Fruit fly (Drosophila melanogaster) whole organism, embryonic: ENCODE measurements around the gene CG9628.

Source experiments
- CG11560 ChIP-seq: fragments of 200-800 bp; sonication (Bioruptor generic); IDR thresholded peaks from 3 replicates; pipeline ENCODE4 v1.3.6; 2022; ENCODE audit warnings: missing biosample characterization, missing genetic modification characterization
- CG13296 ChIP-seq: fragments of 200-800 bp; sonication (Bioruptor generic); optimal IDR thresholded peaks from 3 replicates; lab custom pipeline; 2018; ENCODE audit warnings: missing biosample characterization, mild to moderate bottlenecking, missing genetic modification characterization
- Elba2 ChIP-seq: fragments of 200-800 bp; sonication (Bioruptor generic); optimal IDR thresholded peaks from 3 replicates; lab custom pipeline; 2016; ENCODE audit warnings: missing biosample characterization, missing genetic modification characterization
- az2 ChIP-seq: fragments of 200-800 bp; sonication (Bioruptor generic); optimal IDR thresholded peaks from 3 replicates; lab custom pipeline; 2016; ENCODE audit warnings: missing biosample characterization, missing genetic modification characterization
- nerfin-2 ChIP-seq: fragments of 200-800 bp; sonication (Bioruptor generic); IDR thresholded peaks from 2 replicates; pipeline ENCODE4 v1.3.6; 2022; ENCODE audit warnings: missing biosample characterization, missing genetic modification characterization; ENCODE audit not compliant: partially characterized antibody
- p53 ChIP-seq: fragments of 200-800 bp; sonication (Bioruptor generic); optimal IDR thresholded peaks from 2 replicates; lab custom pipeline; 2016; ENCODE audit warnings: missing biosample characterization, missing genetic modification characterization
- peb ChIP-seq: fragments of 200-800 bp; sonication (Bioruptor generic); IDR thresholded peaks from 2 replicates; pipeline ENCODE4 v1.3.6; 2022; ENCODE audit warnings: missing biosample characterization, missing genetic modification characterization

DNA sequence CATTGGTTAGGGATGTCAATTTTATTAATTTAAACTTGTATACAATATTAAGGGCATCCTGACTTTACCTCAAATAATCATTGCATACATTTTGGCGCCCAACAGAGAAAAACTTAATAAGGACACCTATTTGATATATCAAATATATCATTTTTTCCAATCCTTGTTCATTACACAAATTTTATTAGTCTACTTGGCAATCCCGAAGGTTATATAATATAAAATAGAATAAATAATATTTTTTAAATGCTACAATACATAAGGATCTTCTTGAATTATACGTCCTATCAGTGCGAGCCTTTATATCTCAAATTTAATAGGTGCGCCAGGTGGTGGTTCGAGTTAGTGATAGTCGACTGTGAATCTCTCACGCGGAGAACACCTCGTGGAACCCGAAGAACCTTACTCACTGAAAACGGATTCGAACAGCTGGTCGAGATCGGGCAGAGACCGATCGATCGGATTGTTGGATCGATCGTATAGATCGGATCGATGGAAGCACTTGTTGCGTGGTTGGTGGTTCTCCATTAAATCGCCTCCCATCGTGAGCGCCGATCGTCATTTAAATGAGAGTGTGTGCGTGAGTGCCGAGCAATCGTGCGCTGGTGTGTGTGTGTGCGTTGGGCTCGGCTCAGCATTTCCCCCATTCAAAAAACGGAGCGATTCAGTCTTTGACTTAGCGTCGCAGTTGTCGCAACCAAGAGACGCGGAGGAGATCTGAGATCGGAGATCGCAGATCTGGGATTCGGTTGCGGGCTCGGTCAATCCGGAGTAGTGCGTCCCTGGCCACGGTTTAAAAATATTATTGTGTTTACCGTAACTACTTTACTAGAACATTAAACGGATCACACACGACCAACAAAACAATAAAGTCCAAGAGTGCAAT lies 8.6 kb upstream of the CG9628 start, which contains the start of gene shd:
- TF ChIP-seq peb (GFP tag; lab: Robert Waterston, UW) (no peak), nerfin-2 (GFP tag; lab: Robert Waterston, UW) (no peak), p53 (GFP tag; lab: Kevin White, UChicago) (no peak), CG13296 (GFP tag; lab: Kevin White, UChicago) (no peak), CG11560 (no peak), az2 (GFP tag; lab: Kevin White, UChicago) (no peak), Elba2 (no peak)
